Fruit fly (Drosophila melanogaster): ENCODE results near the gene CG13698.

CG13698 gene

dm6 chr3L:18106021-18106944 lies at the start of gene CG13698, which contains the start of gene mRpS26 (continued):
- peak; percentile 75 for TF ChIP-seq CG32006 (GFP tag; optimal IDR thresholded peaks at IDR 0.05)
- TF ChIP-seq Sox14 (GFP tag; optimal IDR thresholded peaks at IDR 0.05): peak; percentile 34
- TF ChIP-seq esn (GFP tag; optimal IDR thresholded peaks at IDR 0.05): peak; percentile 74
- no peak for TF ChIP-seq CG9139 (GFP tag; optimal IDR thresholded peaks at IDR 0.05)
- peak; percentile 40 for TF ChIP-seq Eip93F (GFP tag; optimal IDR thresholded peaks at IDR 0.05)
- no peak for TF ChIP-seq Met (GFP tag; optimal IDR thresholded peaks at IDR 0.05)
- peak; percentile 67 for TF ChIP-seq achi (GFP tag; optimal IDR thresholded peaks at IDR 0.05)
- TF ChIP-seq Gug (GFP tag; IDR thresholded peaks at IDR 0.05): peak; percentile 49; the same call in 1 of the 2 replicates
- peak; percentile 42 for TF ChIP-seq cyc (GFP tag; optimal IDR thresholded peaks at IDR 0.05)
- peak; percentile 25 for TF ChIP-seq Ets21C (GFP tag; optimal IDR thresholded peaks at IDR 0.05)
- peak in 1 of 2 experiments; percentile 17 for TF ChIP-seq salr (GFP tag; optimal IDR thresholded peaks at IDR 0.05)

dm6 chr3L:18154140-18154539 lies 48.2 kb upstream of the CG13698 start:
- TF ChIP-seq dac (GFP tag; optimal IDR thresholded peaks at IDR 0.05) (no peak), Hr39 (GFP tag; optimal IDR thresholded peaks at IDR 0.05) (no peak), fkh (GFP tag; optimal IDR thresholded peaks at IDR 0.05) (no peak), Met (GFP tag; optimal IDR thresholded peaks at IDR 0.05) (no peak), CG7368 (GFP tag; optimal IDR thresholded peaks at IDR 0.05) (no peak), CG6792 (GFP tag; optimal IDR thresholded peaks at IDR 0.05) (no peak), pdm3 (GFP tag; optimal IDR thresholded peaks at IDR 0.05) (no peak)

- TF ChIP-seq Met (GFP tag; optimal IDR thresholded peaks at IDR 0.05) (peak; percentile 90), vri (GFP tag; optimal IDR thresholded peaks at IDR 0.05) (peak; percentile 53), CG1621 (tag; optimal IDR thresholded peaks at IDR 0.05) (peak; percentile 61), lz (GFP tag; optimal IDR thresholded peaks at IDR 0.05) (peak; percentile 81), achi (GFP tag; optimal IDR thresholded peaks at IDR 0.05) (peak; percentile 95), Hr4 (GFP tag; optimal IDR thresholded peaks at IDR 0.05) (peak; percentile 93), CG15336 (GFP tag; IDR thresholded peaks at IDR 0.05) (peak; percentile 97), Lpt (GFP tag; optimal IDR thresholded peaks at IDR 0.05) (peak; percentile 94), CG6854 (GFP tag; optimal IDR thresholded peaks at IDR 0.05) (peak; percentile 86), CG34406 (GFP tag; optimal IDR thresholded peaks at IDR 0.05) (peak; percentile 98), CG3919 (GFP tag; optimal IDR thresholded peaks at IDR 0.05) (peak; percentile 95), pdm3 (GFP tag; optimal IDR thresholded peaks at IDR 0.05) (peak; percentile 92), spab (GFP tag; optimal IDR thresholded peaks at IDR 0.05) (peak; percentile 79), CG8632 (GFP tag; optimal IDR thresholded peaks at IDR 0.05) (peak; percentile 96), fkh (GFP tag; optimal IDR thresholded peaks at IDR 0.05) (peak; percentile 57), CG10631 (GFP tag; optimal IDR thresholded peaks at IDR 0.05) (peak; percentile 93), CG8119 (GFP tag; IDR thresholded peaks at IDR 0.05) (peak; percentile 98), Sox15 (GFP tag; optimal IDR thresholded peaks at IDR 0.05) (peak; percentile 96), Eip93F (GFP tag; optimal IDR thresholded peaks at IDR 0.05) (peak; percentile 70), CG11294 (GFP tag; IDR thresholded peaks at IDR 0.05) (peak; percentile 85), Eip78C (GFP tag) (peak; percentile 99), Smox (GFP tag; optimal IDR thresholded peaks at IDR 0.05) (peak; percentile 90), CG32006 (GFP tag; optimal IDR thresholded peaks at IDR 0.05) (peak; percentile 99), eg (GFP tag; IDR thresholded peaks at IDR 0.05) (peak; percentile 92), CG8319 (GFP tag; optimal IDR thresholded peaks at IDR 0.05) (peak; percentile 92), CG4318 (GFP tag; optimal IDR thresholded peaks at IDR 0.05) (peak; percentile 97), Sox102F (GFP tag; optimal IDR thresholded peaks at IDR 0.05) (peak; percentile 87), salr (GFP tag; optimal IDR thresholded peaks at IDR 0.05) (peak; percentile 24 to 93), Ets96B (tag; optimal IDR thresholded peaks at IDR 0.05) (peak; percentile 83), CG6792 (GFP tag; optimal IDR thresholded peaks at IDR 0.05) (peak; percentile 96), ss (GFP tag; optimal IDR thresholded peaks at IDR 0.05) (peak; percentile 71 to 90), CG7368 (GFP tag; optimal IDR thresholded peaks at IDR 0.05) (peak; percentile 91), CG10669 (GFP tag; optimal IDR thresholded peaks at IDR 0.05) (peak; percentile 85), Sox14 (GFP tag; optimal IDR thresholded peaks at IDR 0.05) (peak; percentile 77), Ets21C (GFP tag; optimal IDR thresholded peaks at IDR 0.05) (peak; percentile 73), svp (GFP tag) (peak; percentile 96), CG9139 (GFP tag; optimal IDR thresholded peaks at IDR 0.05) (peak; percentile 63), acj6 (GFP tag; optimal IDR thresholded peaks at IDR 0.05) (peak; percentile 96)
Measured at dm6 chr3L:18148418-18148973, 42.5 kb upstream of the CG13698 start, which contains the start of gene CG7330. TSS of gene CG7330 (plus strand) at chr3L:18148923.

Data from whole organism, prepupa.